Worm (Caenorhabditis elegans): ENCODE measurements around the gene sqst-3.

DNA sequence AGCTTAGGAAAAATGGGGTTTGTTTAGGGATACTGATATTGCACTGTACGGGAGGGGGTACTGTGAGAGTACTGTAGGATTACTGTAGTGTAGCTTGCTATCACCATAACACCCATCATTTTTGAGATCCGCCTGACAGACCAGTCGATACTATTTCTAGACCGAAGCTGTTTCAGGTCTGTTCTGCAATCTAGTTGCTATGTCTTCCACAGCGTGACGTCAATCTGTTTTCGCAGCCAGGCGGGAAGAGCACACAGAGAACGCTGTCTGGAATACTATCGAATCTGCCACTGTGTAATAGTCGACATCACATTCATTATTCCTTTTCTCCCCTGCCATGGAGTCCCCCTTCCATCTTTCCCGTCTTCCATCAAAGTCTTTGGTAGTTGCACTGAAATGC is 21.3 kb downstream of the sqst-3 start, which contains the start of gene F21D9.11:
- TF ChIP-seq mep-1 (tag; optimal IDR thresholded peaks at IDR 0.05) (no peak), lin-13 (tag; optimal IDR thresholded peaks at IDR 0.05) (no peak), elt-3 (tag; optimal IDR thresholded peaks at IDR 0.05) (no peak), nhr-2 (tag; optimal IDR thresholded peaks at IDR 0.05) (no peak), nhr-76 (tag; optimal IDR thresholded peaks at IDR 0.05) (no peak), unc-39 (tag; optimal IDR thresholded peaks at IDR 0.05) (no peak)
